Worm (Caenorhabditis elegans) whole organism, midembryonic: ENCODE measurements around the gene skr-10.

Source experiments
- T22C8.4 ChIP-seq: fragments of 200-800 bp; sonication (Bioruptor generic); IDR thresholded peaks from 2 replicates; pipeline ENCODE4 v1.3.6; 2022; ENCODE audit warnings: missing genetic modification characterization, missing compliant biosample characterization
- cog-1 ChIP-seq: sonication (generic microtip); optimal IDR thresholded peaks from 2 replicates; lab custom pipeline; 2016; ENCODE audit warnings: missing genetic modification characterization, missing compliant biosample characterization
- flt-1 ChIP-seq: fragments of 200-800 bp; sonication (Bioruptor generic); IDR thresholded peaks from 2 replicates; pipeline ENCODE4 v1.3.6; 2022; ENCODE audit warnings: missing genetic modification characterization, missing compliant biosample characterization
- klf-2 ChIP-seq: fragments of 200-800 bp; sonication (Bioruptor generic); conservative IDR thresholded peaks from 2 replicates; pipeline ENCODE4 v1.3.6; 2022; ENCODE audit warnings: missing genetic modification reagents, missing genetic modification characterization, missing compliant biosample characterization
- med-1 ChIP-seq: sonication (generic microtip); optimal IDR thresholded peaks from 2 replicates; lab custom pipeline; 2017; ENCODE audit warnings: missing genetic modification characterization, mild to moderate bottlenecking, missing compliant biosample characterization, antibody characterized with exemption, missing genetic modification reagents; ENCODE audit not compliant: insufficient read depth
- ref-1 ChIP-seq: fragments of 200-800 bp; sonication (Bioruptor generic); conservative IDR thresholded peaks from 2 replicates; pipeline ENCODE4 v1.3.6; 2022; ENCODE audit warnings: missing genetic modification reagents, missing genetic modification characterization, missing compliant biosample characterization
- tab-1 ChIP-seq: fragments of 200-800 bp; sonication (Bioruptor generic); IDR thresholded peaks from 2 replicates; pipeline ENCODE4 v1.3.6; 2022; ENCODE audit warnings: missing genetic modification characterization, missing compliant biosample characterization
- ztf-23 ChIP-seq: fragments of 200-800 bp; sonication (Bioruptor generic); IDR thresholded peaks from 2 replicates; pipeline ENCODE4 v1.3.6; 2022; ENCODE audit warnings: missing genetic modification reagents, missing genetic modification characterization, missing compliant biosample characterization
- ztf-29 ChIP-seq: fragments of 200-800 bp; sonication (Bioruptor generic); IDR thresholded peaks from 2 replicates; pipeline ENCODE4 v1.3.6; 2022; ENCODE audit warnings: missing genetic modification reagents, missing genetic modification characterization, missing compliant biosample characterization

Gene skr-10

ce11 chrIV:15930281-15930680 lies 16.3 kb upstream of the skr-10 start, which contains the start of gene Y105C5B.9:
Gene Y105C5B.9 (plus strand): TSS chrIV:15930581.
- TF ChIP-seq klf-2 (GFP tag; lab: Robert Waterston, UW) (no peak), ref-1 (GFP tag; lab: Robert Waterston, UW) (no peak), med-1 (GFP tag; lab: Kevin White, UChicago) (no peak), T22C8.4 (GFP tag; lab: Robert Waterston, UW) (no peak), ztf-23 (GFP tag; lab: Robert Waterston, UW) (no peak), flt-1 (no peak), cog-1 (tag; lab: Kevin White, UChicago) (no peak), tab-1 (GFP tag; lab: Robert Waterston, UW) (no peak), ztf-29 (GFP tag; lab: Robert Waterston, UW) (no peak)

- TF ChIP-seq cog-1 (tag; lab: Kevin White, UChicago) (no peak), T22C8.4 (GFP tag; lab: Robert Waterston, UW) (peak; percentile 65)
Observed at ce11 chrIV:15930694-15931093, 15.9 kb upstream of the skr-10 start.

DNA sequence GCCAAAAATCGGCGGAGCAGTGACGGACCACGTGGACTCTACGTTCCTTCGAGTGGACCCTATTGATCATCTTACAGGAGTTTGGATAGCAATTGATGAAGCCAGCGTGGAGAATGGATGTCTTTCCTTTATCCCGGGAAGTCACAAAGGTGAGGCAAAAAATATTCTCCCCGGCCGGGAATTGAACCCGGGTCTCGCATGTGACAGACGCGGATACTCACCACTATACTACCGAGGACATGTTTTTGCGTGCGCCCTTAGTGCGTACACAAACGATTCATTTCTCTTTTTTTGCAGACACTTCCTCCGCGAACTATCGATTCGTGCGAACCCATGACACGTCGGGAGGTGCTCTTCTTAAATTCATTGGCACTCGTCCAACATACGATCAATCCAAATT lies 15.4 kb upstream of the skr-10 start:
- TF ChIP-seq klf-2 (GFP tag; lab: Robert Waterston, UW): 0 out of 2 replicates have a peak, but pooled peaks have one; percentile 52
- 0 out of 2 replicates have a peak, but pooled peaks have one; percentile 49 for TF ChIP-seq ref-1 (GFP tag; lab: Robert Waterston, UW)
- TF ChIP-seq flt-1: peak; percentile 77
- no peak for TF ChIP-seq med-1 (GFP tag; lab: Kevin White, UChicago)
- TF ChIP-seq tab-1 (GFP tag; lab: Robert Waterston, UW): 0 out of 2 replicates have a peak, but pooled peaks have one; percentile 25
- peak; percentile 75 for TF ChIP-seq ztf-23 (GFP tag; lab: Robert Waterston, UW)
- no peak for TF ChIP-seq T22C8.4 (GFP tag; lab: Robert Waterston, UW)
- TF ChIP-seq ztf-29 (GFP tag; lab: Robert Waterston, UW): 0 out of 2 replicates have a peak, but pooled peaks have one; percentile 43

- TF ChIP-seq cog-1 (tag; lab: Kevin White, UChicago) (peak; percentile 28), ztf-23 (GFP tag; lab: Robert Waterston, UW) (peak; percentile 76), ztf-29 (GFP tag; lab: Robert Waterston, UW) (0 out of 2 replicates have a peak, but pooled peaks have one; percentile 36), T22C8.4 (GFP tag; lab: Robert Waterston, UW) (no peak), ref-1 (GFP tag; lab: Robert Waterston, UW) (0 out of 2 replicates have a peak, but pooled peaks have one; percentile 20), tab-1 (GFP tag; lab: Robert Waterston, UW) (peak; percentile 78)
Observed at ce11 chrIV:15931833-15932232, 14.8 kb upstream of the skr-10 start.

ce11 chrIV:15933814-15934213 lies 12.8 kb upstream of the skr-10 start, which contains the start of gene srv-16:
Gene srv-16 (minus strand): TSS chrIV:15933914.
- TF ChIP-seq med-1 (GFP tag; lab: Kevin White, UChicago) (no peak), ztf-23 (GFP tag; lab: Robert Waterston, UW) (no peak), tab-1 (GFP tag; lab: Robert Waterston, UW) (no peak), T22C8.4 (GFP tag; lab: Robert Waterston, UW) (no peak), ref-1 (GFP tag; lab: Robert Waterston, UW) (no peak), flt-1 (no peak), klf-2 (GFP tag; lab: Robert Waterston, UW) (no peak), cog-1 (tag; lab: Kevin White, UChicago) (no peak), ztf-29 (GFP tag; lab: Robert Waterston, UW) (no peak)

ce11 chrIV:15937088-15937487 lies 9.5 kb upstream of the skr-10 start:
- TF ChIP-seq med-1 (GFP tag; lab: Kevin White, UChicago) (no peak), klf-2 (GFP tag; lab: Robert Waterston, UW) (no peak), T22C8.4 (GFP tag; lab: Robert Waterston, UW) (no peak), ztf-29 (GFP tag; lab: Robert Waterston, UW) (no peak), ref-1 (GFP tag; lab: Robert Waterston, UW) (no peak), tab-1 (GFP tag; lab: Robert Waterston, UW) (no peak), cog-1 (tag; lab: Kevin White, UChicago) (no peak), ztf-23 (GFP tag; lab: Robert Waterston, UW) (no peak), flt-1 (no peak)

DNA sequence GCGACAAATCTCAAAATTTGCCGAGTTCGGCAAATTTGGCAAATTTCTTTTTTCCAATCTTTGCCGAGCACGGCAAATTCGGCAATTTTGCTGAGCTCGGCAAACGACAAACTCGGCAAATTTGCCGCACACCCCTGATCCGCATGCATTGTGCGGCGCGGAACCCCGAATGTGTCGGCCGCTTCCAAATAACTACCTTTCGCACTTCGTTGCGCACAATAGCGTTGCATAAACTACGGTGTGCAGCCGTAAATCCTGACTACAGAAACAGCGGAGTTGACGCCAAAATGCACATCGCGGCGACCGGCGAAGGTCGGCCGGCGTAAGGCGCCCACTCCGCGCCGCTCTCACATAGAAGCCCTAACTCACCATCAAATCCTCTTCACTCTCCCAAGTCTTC lies 8.1 kb upstream of the skr-10 start:
- TF ChIP-seq ref-1 (GFP tag; lab: Robert Waterston, UW) (no peak), flt-1 (no peak), med-1 (GFP tag; lab: Kevin White, UChicago) (no peak), klf-2 (GFP tag; lab: Robert Waterston, UW) (no peak), tab-1 (GFP tag; lab: Robert Waterston, UW) (no peak), ztf-29 (GFP tag; lab: Robert Waterston, UW) (no peak), cog-1 (tag; lab: Kevin White, UChicago) (no peak), T22C8.4 (GFP tag; lab: Robert Waterston, UW) (no peak), ztf-23 (GFP tag; lab: Robert Waterston, UW) (no peak)

DNA sequence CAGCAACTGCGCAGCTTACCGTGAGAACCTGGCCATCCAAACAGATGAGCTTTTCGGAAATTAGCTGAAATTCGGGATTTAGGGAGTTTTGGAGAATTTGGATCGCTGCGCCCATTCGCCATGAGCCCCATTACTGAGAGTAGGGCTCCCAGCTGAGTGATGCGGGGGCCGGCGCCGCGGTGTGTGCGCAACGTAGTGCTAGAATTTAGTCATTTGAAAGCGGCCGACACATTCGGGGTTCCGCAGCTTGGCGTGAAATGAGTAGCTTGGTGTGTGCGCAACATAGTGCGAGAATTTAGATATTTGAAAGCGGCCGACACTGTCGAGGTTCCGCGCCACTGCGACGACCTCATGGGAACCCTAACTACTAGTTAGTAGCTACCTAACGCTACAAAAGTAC lies 5.8 kb upstream of the skr-10 start:
- no peak for TF ChIP-seq T22C8.4 (GFP tag; lab: Robert Waterston, UW)
- TF ChIP-seq tab-1 (GFP tag; lab: Robert Waterston, UW): no peak
- TF ChIP-seq cog-1 (tag; lab: Kevin White, UChicago): no peak
- TF ChIP-seq klf-2 (GFP tag; lab: Robert Waterston, UW): no peak
- TF ChIP-seq flt-1: no peak
- TF ChIP-seq ref-1 (GFP tag; lab: Robert Waterston, UW): no peak
- TF ChIP-seq ztf-29 (GFP tag; lab: Robert Waterston, UW): no peak

ce11 chrIV:15941403-15941802 lies 5.2 kb upstream of the skr-10 start, which contains the start of gene Y105C5B.11:
Gene Y105C5B.11 (minus strand): TSS chrIV:15941503.
- TF ChIP-seq klf-2 (GFP tag; lab: Robert Waterston, UW) (no peak), ref-1 (GFP tag; lab: Robert Waterston, UW) (no peak), flt-1 (no peak), T22C8.4 (GFP tag; lab: Robert Waterston, UW) (no peak), med-1 (GFP tag; lab: Kevin White, UChicago) (no peak), ztf-23 (GFP tag; lab: Robert Waterston, UW) (no peak), tab-1 (GFP tag; lab: Robert Waterston, UW) (no peak), cog-1 (tag; lab: Kevin White, UChicago) (no peak), ztf-29 (GFP tag; lab: Robert Waterston, UW) (no peak)
